Fruit fly (Drosophila melanogaster): ENCODE measurements around the gene Edg91.

The Edg91 gene

dm6 chr3R:17564837-17565236 lies 46.5 kb downstream of the Edg91 start:
- TF ChIP-seq gl (tag; optimal IDR thresholded peaks at IDR 0.05) = no peak
- TF ChIP-seq Pif1B (GFP tag; optimal IDR thresholded peaks at IDR 0.05) = no peak
- TF ChIP-seq fd96Ca (GFP tag; IDR thresholded peaks at IDR 0.05) = no peak
- TF ChIP-seq Pif1A (GFP tag; optimal IDR thresholded peaks at IDR 0.05) = no peak
- TF ChIP-seq Ets98B (GFP tag; IDR thresholded peaks at IDR 0.05) = no peak
- TF ChIP-seq CG12605 (GFP tag; IDR thresholded peaks at IDR 0.05) = no peak
- no peak for TF ChIP-seq CG14655 (GFP tag; optimal IDR thresholded peaks at IDR 0.05)
- no peak for TF ChIP-seq EcR (GFP tag; optimal IDR thresholded peaks at IDR 0.05)
- TF ChIP-seq CG15710 (tag; optimal IDR thresholded peaks at IDR 0.05) = no peak
- no peak for TF ChIP-seq CG13204 (GFP tag; optimal IDR thresholded peaks at IDR 0.05)
- no peak for TF ChIP-seq Snoo (tag; optimal IDR thresholded peaks at IDR 0.05)
- no peak for TF ChIP-seq CG9948 (tag; optimal IDR thresholded peaks at IDR 0.05)
- no peak for TF ChIP-seq CG34367 (tag; optimal IDR thresholded peaks at IDR 0.05)
- TF ChIP-seq CG17806 (tag; optimal IDR thresholded peaks at IDR 0.05) = no peak

dm6 chr3R:17561175-17561574 lies 50.1 kb downstream of the Edg91 start:
- TF ChIP-seq CG34367 (tag; optimal IDR thresholded peaks at IDR 0.05) = no peak
- no peak for TF ChIP-seq CG14655 (GFP tag; optimal IDR thresholded peaks at IDR 0.05)
- no peak for TF ChIP-seq gl (tag; optimal IDR thresholded peaks at IDR 0.05)
- no peak for TF ChIP-seq Pif1A (GFP tag; optimal IDR thresholded peaks at IDR 0.05)
- no peak for TF ChIP-seq Snoo (tag; optimal IDR thresholded peaks at IDR 0.05)
- no peak for TF ChIP-seq CG32121 (GFP tag; IDR thresholded peaks at IDR 0.05)
- no peak for TF ChIP-seq rn (GFP tag; IDR thresholded peaks at IDR 0.05)
- TF ChIP-seq CG8159 (tag; optimal IDR thresholded peaks at IDR 0.05) = peak; percentile 37
